Fruit fly (Drosophila melanogaster) whole organism, embryonic: ENCODE measurements around the gene CG14820.
A peak's percentile ranks its signal among the peaks of the same experiment; 100 is the strongest.

Experiments used
- Abd-B ChIP-seq: fragments of 200-800 bp; sonication (Bioruptor generic); optimal IDR thresholded peaks from 2 replicates; lab custom pipeline; 2018; ENCODE audit warnings: missing biosample characterization, mild to moderate bottlenecking, missing genetic modification characterization, moderate library complexity
- Bdp1 ChIP-seq: fragments of 200-800 bp; sonication (Bioruptor generic); optimal IDR thresholded peaks from 3 replicates; lab custom pipeline; 2016; ENCODE audit warnings: missing biosample characterization, missing genetic modification characterization
- CG1024 ChIP-seq: fragments of 200-800 bp; sonication (Bioruptor generic); IDR thresholded peaks from 2 replicates; pipeline ENCODE4 v1.3.6; 2022; ENCODE audit warnings: missing biosample characterization, missing genetic modification characterization
- CG10321 ChIP-seq: fragments of 200-800 bp; sonication (Bioruptor generic); IDR thresholded peaks from 2 replicates; pipeline ENCODE4 v1.3.6; 2022; ENCODE audit warnings: missing biosample characterization, missing genetic modification characterization
- CG10979 ChIP-seq: fragments of 200-800 bp; sonication (Bioruptor generic); optimal IDR thresholded peaks from 2 replicates; lab custom pipeline; 2018; ENCODE audit warnings: missing biosample characterization, mild to moderate bottlenecking, missing genetic modification characterization, moderate library complexity
- CG12299 ChIP-seq: fragments of 200-800 bp; sonication (Bioruptor generic); optimal IDR thresholded peaks from 2 replicates; lab custom pipeline; 2018; ENCODE audit warnings: missing biosample characterization, mild to moderate bottlenecking, missing genetic modification characterization
- CG12744 ChIP-seq: fragments of 200-800 bp; sonication (Bioruptor generic); optimal IDR thresholded peaks from 2 replicates; lab custom pipeline; 2016; ENCODE audit warnings: missing biosample characterization, missing genetic modification characterization
- CG15601 ChIP-seq: fragments of 200-800 bp; sonication (Bioruptor generic); optimal IDR thresholded peaks from 3 replicates; lab custom pipeline; 2019; ENCODE audit warnings: missing biosample characterization, mild to moderate bottlenecking, missing genetic modification characterization, moderate library complexity
- CG18011 ChIP-seq: fragments of 200-800 bp; sonication (Bioruptor generic); optimal IDR thresholded peaks from 2 replicates; lab custom pipeline; 2017; ENCODE audit warnings: missing biosample characterization, missing genetic modification characterization, mild to moderate bottlenecking, moderate library complexity, missing genotype
- CG18619 ChIP-seq: fragments of 200-800 bp; sonication (Bioruptor generic); optimal IDR thresholded peaks from 3 replicates; lab custom pipeline; 2017; ENCODE audit warnings: missing biosample characterization, mild to moderate bottlenecking, missing genetic modification characterization
- CG2202 ChIP-seq: fragments of 200-800 bp; sonication (Bioruptor generic); optimal IDR thresholded peaks from 2 replicates; lab custom pipeline; 2018; ENCODE audit warnings: missing biosample characterization, mild to moderate bottlenecking, missing genetic modification characterization
- CG31388 ChIP-seq: fragments of 200-800 bp; sonication (Bioruptor generic); optimal IDR thresholded peaks from 2 replicates; lab custom pipeline; 2016; ENCODE audit warnings: missing biosample characterization, missing genetic modification characterization
- CG43689 ChIP-seq: fragments of 200-800 bp; sonication (Bioruptor generic); IDR thresholded peaks from 2 replicates; pipeline ENCODE4 v1.3.6; 2022; ENCODE audit warnings: missing biosample characterization, missing genetic modification characterization
- CG6272 ChIP-seq: fragments of 200-800 bp; sonication (Bioruptor generic); IDR thresholded peaks from 2 replicates; pipeline ENCODE4 v1.3.6; 2022; ENCODE audit warnings: missing biosample characterization, missing genetic modification characterization
- CG6791 ChIP-seq: fragments of 200-800 bp; sonication (Bioruptor generic); IDR thresholded peaks from 3 replicates; pipeline ENCODE4 v1.3.6; 2022; ENCODE audit warnings: missing biosample characterization, missing genetic modification characterization; ENCODE audit not compliant: partially characterized antibody
- CG7745 ChIP-seq: fragments of 200-800 bp; sonication (Bioruptor generic); optimal IDR thresholded peaks from 2 replicates; lab custom pipeline; 2018; ENCODE audit warnings: missing biosample characterization, mild to moderate bottlenecking, missing genetic modification characterization, moderate library complexity
- CG7963 ChIP-seq: fragments of 200-800 bp; sonication (Bioruptor generic); IDR thresholded peaks from 3 replicates; pipeline ENCODE4 v1.3.6; 2022; ENCODE audit warnings: missing biosample characterization, missing genetic modification characterization; ENCODE audit not compliant: partially characterized antibody
- CG8290 ChIP-seq, 3 experiments: fragments of 200-800 bp; sonication (Bioruptor generic); optimal IDR thresholded peaks; 2 replicates each; lab custom pipeline; 2016 to 2019; ENCODE audit warnings: missing biosample characterization in 3 of 3, missing genetic modification characterization in 3 of 3, mild to moderate bottlenecking in 2 of 3, moderate library complexity in 1 of 3
- CG8765 ChIP-seq: fragments of 200-800 bp; sonication (Bioruptor generic); IDR thresholded peaks from 2 replicates; pipeline ENCODE4 v1.3.6; 2022; ENCODE audit warnings: missing biosample characterization, missing genetic modification characterization
- Drgx ChIP-seq: fragments of 200-800 bp; sonication (Bioruptor generic); IDR thresholded peaks from 2 replicates; pipeline ENCODE4 v1.3.6; 2022; ENCODE audit warnings: missing biosample characterization, missing genetic modification characterization
- Fer2 ChIP-seq: fragments of 200-800 bp; sonication (Bioruptor generic); optimal IDR thresholded peaks from 2 replicates; lab custom pipeline; 2018; ENCODE audit warnings: missing biosample characterization, mild to moderate bottlenecking, missing genetic modification characterization, moderate library complexity
- Gsc ChIP-seq: fragments of 200-800 bp; sonication (Bioruptor generic); IDR thresholded peaks from 2 replicates; pipeline ENCODE4 v1.3.6; 2022; ENCODE audit warnings: missing biosample characterization, missing genetic modification characterization
- Hand ChIP-seq: fragments of 200-800 bp; sonication (Bioruptor generic); optimal IDR thresholded peaks from 2 replicates; lab custom pipeline; 2017; ENCODE audit warnings: mild to moderate bottlenecking, missing biosample characterization, missing genetic modification reagents, missing genetic modification characterization
- Hr3 ChIP-seq: fragments of 200-800 bp; sonication (Bioruptor generic); optimal IDR thresholded peaks from 3 replicates; lab custom pipeline; 2016; ENCODE audit warnings: missing biosample characterization, missing genetic modification characterization
- Hr78 ChIP-seq, 2 experiments: fragments of 200-800 bp in 1 of 2; fragments of >200 bp in 1 of 2; sonication (Bioruptor generic) in 1 of 2; optimal IDR thresholded peaks; 2 replicates each; lab custom pipeline; 2017 to 2019; ENCODE audit warnings: missing biosample characterization in 2 of 2, missing genetic modification characterization in 2 of 2, mild to moderate bottlenecking in 1 of 2, moderate library complexity in 1 of 2
- Kr ChIP-seq: fragments of 200-800 bp; sonication (Bioruptor generic); optimal IDR thresholded peaks from 2 replicates; lab custom pipeline; 2017; ENCODE audit warnings: missing biosample characterization, mild to moderate bottlenecking, missing genetic modification characterization
- Lhr ChIP-seq: fragments of 200-800 bp; sonication (Bioruptor generic); optimal IDR thresholded peaks from 3 replicates; lab custom pipeline; 2017; ENCODE audit warnings: mild to moderate bottlenecking, missing biosample characterization, missing genetic modification reagents, missing genetic modification characterization
- Lpt ChIP-seq: fragments of >200 bp; optimal IDR thresholded peaks from 2 replicates; lab custom pipeline; 2018; ENCODE audit warnings: missing biosample characterization, missing genetic modification characterization
- Mrtf ChIP-seq: fragments of 200-800 bp; sonication (Bioruptor generic); IDR thresholded peaks from 3 replicates; pipeline ENCODE4 v1.3.6; 2022; ENCODE audit warnings: missing biosample characterization, missing genetic modification characterization
- NFAT ChIP-seq: fragments of 200-800 bp; sonication (Bioruptor generic); IDR thresholded peaks from 2 replicates; pipeline ENCODE4 v1.3.6; 2022; ENCODE audit warnings: missing biosample characterization, missing genetic modification characterization
- PHDP ChIP-seq: fragments of 200-800 bp; sonication (Bioruptor generic); optimal IDR thresholded peaks from 3 replicates; lab custom pipeline; 2018; ENCODE audit warnings: missing biosample characterization, mild to moderate bottlenecking, missing genetic modification characterization, moderate library complexity
- Pdp1 ChIP-seq, 2 experiments: fragments of 200-800 bp; sonication (Bioruptor generic); optimal IDR thresholded peaks; 3 replicates each; lab custom pipeline; 2016; ENCODE audit warnings: missing biosample characterization in 2 of 2, missing genetic modification characterization in 2 of 2, mild to moderate bottlenecking in 1 of 2, moderate library complexity in 1 of 2
- Sry-δ ChIP-seq: fragments of 200-800 bp; sonication (Bioruptor generic); optimal IDR thresholded peaks from 2 replicates; lab custom pipeline; 2016; ENCODE audit warnings: missing biosample characterization, missing genetic modification characterization
- Tbp ChIP-seq: fragments of >200 bp; optimal IDR thresholded peaks from 2 replicates; lab custom pipeline; 2018; ENCODE audit warnings: missing biosample characterization, missing genetic modification characterization
- ab ChIP-seq: fragments of 200-800 bp; sonication (Bioruptor generic); optimal IDR thresholded peaks from 2 replicates; lab custom pipeline; 2016; ENCODE audit warnings: missing biosample characterization, missing genetic modification characterization
- cato ChIP-seq: fragments of 200-800 bp; sonication (Bioruptor generic); optimal IDR thresholded peaks from 2 replicates; lab custom pipeline; 2016; ENCODE audit warnings: missing biosample characterization, missing genetic modification characterization, borderline replicate concordance
- chm ChIP-seq: fragments of 200-800 bp; sonication (Bioruptor generic); IDR thresholded peaks from 2 replicates; pipeline ENCODE4 v1.3.6; 2022; ENCODE audit warnings: missing biosample characterization, missing genetic modification characterization
- crc ChIP-seq: fragments of 200-800 bp; sonication (Bioruptor generic); optimal IDR thresholded peaks from 2 replicates; lab custom pipeline; 2016; ENCODE audit warnings: missing biosample characterization, missing genetic modification characterization
- cwo ChIP-seq: fragments of 200-800 bp; sonication (Bioruptor generic); optimal IDR thresholded peaks from 3 replicates; lab custom pipeline; 2017; ENCODE audit warnings: missing biosample characterization, missing genetic modification characterization, mild to moderate bottlenecking, moderate library complexity, missing genetic modification reagents
- dimm ChIP-seq: fragments of 200-800 bp; sonication (Bioruptor generic); IDR thresholded peaks from 2 replicates; pipeline ENCODE4 v1.3.6; 2022; ENCODE audit warnings: missing biosample characterization, missing genetic modification characterization
- dmrt11E ChIP-seq: fragments of 200-800 bp; sonication (Bioruptor generic); optimal IDR thresholded peaks from 3 replicates; lab custom pipeline; 2018; ENCODE audit warnings: missing biosample characterization, mild to moderate bottlenecking, missing genetic modification characterization, moderate library complexity
- dmrt99B ChIP-seq: fragments of 200-800 bp; sonication (Bioruptor generic); optimal IDR thresholded peaks from 2 replicates; lab custom pipeline; 2018; ENCODE audit warnings: missing biosample characterization, mild to moderate bottlenecking, missing genetic modification characterization, moderate library complexity
- eve ChIP-seq, 2 experiments: fragments of >200 bp; optimal IDR thresholded peaks; 2 replicates each; lab custom pipeline; 2017; ENCODE audit warnings: missing biosample characterization in 2 of 2, missing genetic modification characterization in 2 of 2
- gro ChIP-seq: fragments of 200-800 bp; sonication (Bioruptor generic); optimal IDR thresholded peaks from 2 replicates; lab custom pipeline; 2016; ENCODE audit warnings: missing biosample characterization, missing genetic modification characterization
- pan ChIP-seq, 4 experiments: fragments of >200 bp in 3 of 4; fragments of 200-800 bp in 1 of 4; sonication (Bioruptor generic) in 1 of 4; optimal IDR thresholded peaks in 3 of 4; IDR thresholded peaks in 1 of 4; 2 replicates each; pipeline versions ENCODE4 v1.3.6 to Lab custom; 2017 to 2022; ENCODE audit warnings: missing biosample characterization in 2 of 4, missing genetic modification characterization in 2 of 4, mixed read lengths in 1 of 4
- pho ChIP-seq: fragments of 200-800 bp; sonication (Bioruptor generic); optimal IDR thresholded peaks from 2 replicates; lab custom pipeline; 2016; ENCODE audit warnings: missing biosample characterization, missing genetic modification characterization
- sens ChIP-seq: fragments of 200-800 bp; sonication (Bioruptor generic); peaks from one replicate; lab custom pipeline; 2016; ENCODE audit warnings: missing biosample characterization, missing genetic modification characterization
- sisA ChIP-seq: fragments of 200-800 bp; sonication (Bioruptor generic); IDR thresholded peaks from 2 replicates; pipeline ENCODE4 v1.3.6; 2022; ENCODE audit warnings: missing biosample characterization, missing genetic modification characterization
- ssp ChIP-seq: fragments of 200-800 bp; sonication (Bioruptor generic); IDR thresholded peaks from 2 replicates; pipeline ENCODE4 v1.3.6; 2022; ENCODE audit warnings: missing biosample characterization, missing genetic modification characterization
- wdn ChIP-seq: fragments of 200-800 bp; sonication (Bioruptor generic); IDR thresholded peaks from 2 replicates; pipeline ENCODE4 v1.3.6; 2022; ENCODE audit warnings: missing biosample characterization, missing genetic modification characterization

Gene CG14820

dm6 chr3L:6977391-6977790 is 44.7 kb downstream of the CG14820 start (continued):
- TF ChIP-seq Gsc (no peak), chm (0 out of 2 replicates have a peak, but pooled peaks have one; percentile 51), CG31388 (GFP tag; lab: Kevin White, UChicago) (no peak), CG43689 (peak; percentile 47; the same call in 1 of the 2 replicates), CG7745 (no peak), CG18011 (GFP tag; lab: Kevin White, UChicago) (no peak), Drgx (GFP tag; lab: Robert Waterston, UW) (peak; percentile 85), Tbp (no peak), Fer2 (no peak), Hr78 (GFP tag; optimal IDR thresholded peaks at IDR 0.05; lab: Kevin White, UChicago) (no peak), CG2202 (tag; lab: Kevin White, UChicago) (no peak), dimm (GFP tag; lab: Robert Waterston, UW) (peak; percentile 36; the same call in 1 of the 2 replicates), dmrt11E (peak; percentile 70), cato (GFP tag; lab: Kevin White, UChicago) (no peak), pan (optimal IDR thresholded peaks at IDR 0.05; lab: Kevin White, UChicago) (no peak), pan (GFP tag; optimal IDR thresholded peaks at IDR 0.05 in 1 of 2, IDR thresholded peaks at IDR 0.05 in 1 of 2) (peak in 1 of 2 experiments; percentile 61), Abd-B (GFP tag; lab: Kevin White, UChicago) (peak; percentile 62), sens (GFP tag; lab: Kevin White, UChicago) (no peak), CG12299 (tag; lab: Kevin White, UChicago) (no peak), Mrtf (GFP tag; lab: Robert Waterston, UW) (no peak), Hand (GFP tag; lab: Kevin White, UChicago) (no peak), CG12744 (no peak), pho (GFP tag; lab: Kevin White, UChicago) (no peak), CG8765 (GFP tag; lab: Robert Waterston, UW) (no peak), Pdp1 (GFP tag; optimal IDR thresholded peaks at IDR 0.05; lab: Kevin White, UChicago) (no peak), CG6272 (no peak), CG1024 (GFP tag; lab: Robert Waterston, UW) (0 out of 2 replicates have a peak, but pooled peaks have one; percentile 25), eve (GFP tag; optimal IDR thresholded peaks at IDR 0.05; lab: Kevin White, UChicago) (no peak), Bdp1 (GFP tag; lab: Kevin White, UChicago) (no peak), Lpt (GFP tag; lab: Kevin White, UChicago) (no peak), ssp (GFP tag; lab: Robert Waterston, UW) (peak; percentile 43; the same call in 1 of the 2 replicates), cwo (GFP tag; lab: Kevin White, UChicago) (peak; percentile 43), Lhr (peak; percentile 3), CG10321 (no peak), sisA (GFP tag; lab: Robert Waterston, UW) (peak; percentile 71), dmrt99B (tag; lab: Kevin White, UChicago) (peak; percentile 74), CG7963 (GFP tag; lab: Robert Waterston, UW) (no peak), CG6791 (GFP tag; lab: Robert Waterston, UW) (no peak), wdn (GFP tag; lab: Robert Waterston, UW) (no peak), NFAT (GFP tag; lab: Robert Waterston, UW) (no peak), CG8290 (GFP tag; optimal IDR thresholded peaks at IDR 0.05; lab: Kevin White, UChicago) (peak; percentile 42), CG8290 (tag; optimal IDR thresholded peaks at IDR 0.05; lab: Kevin White, UChicago) (no peak), Hr3 (GFP tag; lab: Kevin White, UChicago) (peak; percentile 29), CG10979 (peak; percentile 73), CG15601 (peak; percentile 60), ab (GFP tag; lab: Kevin White, UChicago) (no peak), PHDP (tag; lab: Kevin White, UChicago) (peak; percentile 63), Sry-δ (GFP tag; lab: Kevin White, UChicago) (no peak), gro (no peak), crc (GFP tag; lab: Kevin White, UChicago) (no peak), CG18619 (GFP tag; lab: Kevin White, UChicago) (peak; percentile 32), Kr (GFP tag; lab: Kevin White, UChicago) (no peak)
